Fruit fly (Drosophila melanogaster) whole organism, wandering third instar larva: ENCODE data around the gene CG15625.

ENCODE experiments used
- Hr78 ChIP-seq: fragments of >200 bp; optimal IDR thresholded peaks from 2 replicates; lab custom pipeline; 2017; ENCODE audit warnings: missing biosample characterization, missing genetic modification characterization
- Hr83 ChIP-seq: fragments of 200-300 bp; sonication (Bioruptor generic); optimal IDR thresholded peaks from 2 replicates; lab custom pipeline; 2016; ENCODE audit warnings: missing biosample characterization, mild to moderate bottlenecking, missing genetic modification characterization, moderate library complexity; ENCODE audit not compliant: poor library complexity, severe bottlenecking
- Myc ChIP-seq: fragments of >200 bp; optimal IDR thresholded peaks from 2 replicates; lab custom pipeline; 2017
- OdsH ChIP-seq: fragments of 200-800 bp; sonication (Bioruptor generic); optimal IDR thresholded peaks from 2 replicates; lab custom pipeline; 2016; ENCODE audit warnings: missing biosample characterization, mild to moderate bottlenecking, missing genetic modification characterization
- br ChIP-seq: fragments of 200-800 bp; sonication (Bioruptor generic); optimal IDR thresholded peaks from 2 replicates; lab custom pipeline; 2016; ENCODE audit warnings: missing biosample characterization, missing genetic modification characterization
- fru ChIP-seq: fragments of 200-800 bp; sonication (Bioruptor generic); optimal IDR thresholded peaks from 3 replicates; lab custom pipeline; 2016; ENCODE audit warnings: missing biosample characterization, mild to moderate bottlenecking, missing genetic modification characterization
- h ChIP-seq: fragments of 200-800 bp; sonication (Bioruptor generic); optimal IDR thresholded peaks from 3 replicates; lab custom pipeline; 2016; ENCODE audit warnings: missing biosample characterization, mild to moderate bottlenecking, missing genetic modification characterization
- pan ChIP-seq: fragments of >200 bp; optimal IDR thresholded peaks from 2 replicates; lab custom pipeline; 2017
- psq ChIP-seq: fragments of 200-800 bp; sonication (Bioruptor generic); optimal IDR thresholded peaks from 3 replicates; lab custom pipeline; 2017; ENCODE audit warnings: missing biosample characterization, mild to moderate bottlenecking, missing genetic modification characterization, moderate library complexity
- sv ChIP-seq: fragments of 200-800 bp; sonication (Bioruptor generic); optimal IDR thresholded peaks from 3 replicates; lab custom pipeline; 2016; ENCODE audit warnings: missing biosample characterization, missing genetic modification characterization
- tai ChIP-seq: sonication (Bioruptor generic); optimal IDR thresholded peaks from 2 replicates; lab custom pipeline; 2016; ENCODE audit warnings: missing biosample characterization, missing genetic modification characterization
- usp ChIP-seq: fragments of >200 bp; optimal IDR thresholded peaks from 2 replicates; lab custom pipeline; 2017; ENCODE audit warnings: missing biosample characterization, missing genetic modification characterization
- woc ChIP-seq: sonication (Bioruptor generic); optimal IDR thresholded peaks from 2 replicates; lab custom pipeline; 2016; ENCODE audit warnings: missing biosample characterization, mild to moderate bottlenecking, missing genetic modification characterization

DNA sequence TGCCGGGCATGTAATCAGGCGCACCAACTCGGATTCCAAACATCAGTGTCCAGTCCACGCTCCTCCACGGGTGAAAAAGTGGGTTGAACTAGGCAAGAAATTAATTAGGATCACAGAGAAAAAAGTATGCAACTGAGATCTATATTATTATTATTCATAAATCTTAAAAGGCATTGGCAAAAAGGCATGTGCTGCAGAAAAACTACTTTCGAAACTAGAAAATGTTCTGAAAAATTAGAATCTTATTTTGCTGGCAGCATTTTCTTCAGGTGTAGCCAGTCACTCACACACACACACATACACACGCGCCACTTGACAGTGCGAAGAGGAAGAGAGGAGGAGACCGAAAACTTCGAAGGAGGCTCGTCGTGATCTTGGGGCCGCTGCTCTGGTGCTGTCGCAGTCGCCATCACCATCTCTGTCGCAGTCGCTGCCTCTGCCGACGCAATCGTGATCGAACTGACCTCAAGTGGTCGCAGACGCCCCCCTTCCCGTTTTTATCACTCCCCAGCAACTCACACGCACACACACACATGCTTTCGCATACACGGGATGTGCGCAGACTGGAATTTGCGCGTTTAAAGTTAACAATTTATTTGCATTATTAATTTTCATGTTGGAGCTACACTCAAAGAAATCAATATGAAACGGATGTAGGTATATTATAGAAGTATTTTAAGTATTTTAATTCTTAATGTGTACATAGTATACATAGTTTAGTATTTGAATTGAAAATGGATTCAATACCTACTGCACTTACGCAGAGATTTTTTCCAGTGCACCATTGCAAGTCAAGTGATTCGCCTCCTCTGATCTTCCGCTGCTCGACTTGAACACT lies 2.2 kb upstream of the CG15625 start:
- peak; percentile 91 for TF ChIP-seq psq (GFP tag; lab: Kevin White, UChicago)
- no peak for TF ChIP-seq pan (lab: Kevin White, UChicago)
- peak; percentile 63 for TF ChIP-seq Hr83 (GFP tag; lab: Kevin White, UChicago)
- TF ChIP-seq h (GFP tag; lab: Kevin White, UChicago): peak; percentile 94
- TF ChIP-seq Myc (lab: Kevin White, UChicago): no peak
- TF ChIP-seq usp (GFP tag; lab: Kevin White, UChicago): no peak
- no peak for TF ChIP-seq sv (GFP tag; lab: Kevin White, UChicago)
- peak; percentile 65 for TF ChIP-seq woc (GFP tag; lab: Kevin White, UChicago)
- peak; percentile 86 for TF ChIP-seq br
- peak; percentile 86 for TF ChIP-seq fru (GFP tag; lab: Kevin White, UChicago)
- no peak for TF ChIP-seq Hr78 (GFP tag; lab: Kevin White, UChicago)
- peak; percentile 82 for TF ChIP-seq tai (GFP tag; lab: Kevin White, UChicago)
- peak; percentile 92 for TF ChIP-seq OdsH (GFP tag; lab: Kevin White, UChicago)
